Worm (Caenorhabditis elegans) whole organism, L3 larva: ENCODE data around the gene fbxa-28.

Source experiments
- aly-2 ChIP-seq: fragments of 150-350 bp; optimal IDR thresholded peaks from 2 replicates; lab custom pipeline; 2014; ENCODE audit warnings: missing biosample characterization, missing genetic modification characterization
- ceh-16 ChIP-seq: sonication (generic microtip); optimal IDR thresholded peaks from 2 replicates; lab custom pipeline; 2017; ENCODE audit warnings: missing biosample characterization, missing genetic modification characterization
- daf-12 ChIP-seq: fragments of 150-350 bp; optimal IDR thresholded peaks from 2 replicates; lab custom pipeline; 2014; ENCODE audit warnings: missing biosample characterization, missing genetic modification reagents, missing genetic modification characterization
- fkh-10 ChIP-seq: sonication (generic microtip); optimal IDR thresholded peaks from 2 replicates; lab custom pipeline; 2017; ENCODE audit warnings: missing biosample characterization, missing genetic modification reagents, missing genetic modification characterization
- lin-39 ChIP-seq: fragments of 150-350 bp; optimal IDR thresholded peaks from 2 replicates; lab custom pipeline; 2018; ENCODE audit warnings: missing biosample characterization, missing genetic modification reagents, missing genetic modification characterization
- mdl-1 ChIP-seq: fragments of 150-350 bp; optimal IDR thresholded peaks from 2 replicates; lab custom pipeline; 2014; ENCODE audit warnings: missing biosample characterization, missing genetic modification characterization
- nhr-237 ChIP-seq: fragments of 150-350 bp; optimal IDR thresholded peaks from 2 replicates; lab custom pipeline; 2014; ENCODE audit warnings: missing biosample characterization, missing genetic modification characterization
- pha-4 ChIP-seq: fragments of 150-350 bp; optimal IDR thresholded peaks from 2 replicates; lab custom pipeline; 2014; ENCODE audit warnings: missing biosample characterization, missing genetic modification reagents, missing genetic modification characterization

- TF ChIP-seq aly-2 (tag; lab: Kevin White, UChicago), result no peak
- no peak for TF ChIP-seq mdl-1
- no peak for TF ChIP-seq ceh-16 (tag; lab: Kevin White, UChicago)
- TF ChIP-seq nhr-237 (tag; lab: Kevin White, UChicago), result no peak
- no peak for TF ChIP-seq daf-12 (tag; lab: Kevin White, UChicago)
- no peak for TF ChIP-seq lin-39 (tag; lab: Kevin White, UChicago)
- peak; percentile 92 for TF ChIP-seq pha-4
- TF ChIP-seq fkh-10 (GFP tag; lab: Kevin White, UChicago), result no peak
Measured at ce11 chrIII:1284584-1285046, 13.1 kb upstream of the fbxa-28 start, which contains the start of gene fbxa-37.
